Worm (Caenorhabditis elegans) whole organism, late embryonic: ENCODE results near the gene srz-64.

Source experiments
- C08G9.2 ChIP-seq: sonication (generic microtip); optimal IDR thresholded peaks from 2 replicates; lab custom pipeline; 2016; ENCODE audit warnings: mild to moderate bottlenecking, missing genetic modification characterization, moderate library complexity, missing compliant biosample characterization
- F13H6.1 ChIP-seq: sonication (generic microtip); optimal IDR thresholded peaks from 2 replicates; lab custom pipeline; 2016; ENCODE audit warnings: missing genetic modification characterization, missing compliant biosample characterization
- K02D7.2 ChIP-seq: sonication (generic microtip); optimal IDR thresholded peaks from 2 replicates; lab custom pipeline; 2017; ENCODE audit warnings: mild to moderate bottlenecking, missing genetic modification characterization, missing compliant biosample characterization
- K09A11.1 ChIP-seq: sonication (generic microtip); optimal IDR thresholded peaks from 2 replicates; lab custom pipeline; 2017; ENCODE audit warnings: antibody characterized with exemption, mild to moderate bottlenecking, missing genetic modification characterization, missing compliant biosample characterization; ENCODE audit not compliant: insufficient read depth
- ahr-1 ChIP-seq: sonication (generic microtip); optimal IDR thresholded peaks from 2 replicates; lab custom pipeline; 2016; ENCODE audit warnings: missing genetic modification characterization, missing compliant biosample characterization
- ama-1 ChIP-seq: fragments of 150-350 bp; optimal IDR thresholded peaks from 2 replicates; lab custom pipeline; 2014
- ceh-19 ChIP-seq: fragments of 200-800 bp; sonication (Bioruptor generic); optimal IDR thresholded peaks from 2 replicates; lab custom pipeline; 2018; ENCODE audit warnings: mild to moderate bottlenecking, missing genetic modification characterization, missing compliant biosample characterization
- ceh-24 ChIP-seq: sonication (generic microtip); optimal IDR thresholded peaks from 2 replicates; lab custom pipeline; 2016; ENCODE audit warnings: mild to moderate bottlenecking, missing genetic modification characterization, missing compliant biosample characterization
- ceh-30 ChIP-seq: fragments of 150-350 bp; optimal IDR thresholded peaks from 2 replicates; lab custom pipeline; 2014; ENCODE audit warnings: missing biosample characterization, missing genetic modification characterization
- ceh-31 ChIP-seq: sonication (generic microtip); optimal IDR thresholded peaks from 2 replicates; lab custom pipeline; 2016; ENCODE audit warnings: missing genetic modification characterization, missing compliant biosample characterization
- ceh-34 ChIP-seq: sonication (generic microtip); optimal IDR thresholded peaks from 2 replicates; lab custom pipeline; 2016; ENCODE audit warnings: mild to moderate bottlenecking, missing genetic modification characterization, missing compliant biosample characterization
- ceh-45 ChIP-seq: fragments of 200-800 bp; sonication (Bioruptor generic); IDR thresholded peaks from 2 replicates; pipeline ENCODE4 v1.3.6; 2022; ENCODE audit warnings: missing genetic modification reagents, missing genetic modification characterization, missing compliant biosample characterization
- ceh-48 ChIP-seq: sonication (generic microtip); optimal IDR thresholded peaks from 2 replicates; lab custom pipeline; 2016; ENCODE audit warnings: missing genetic modification characterization, inconsistent platforms, missing compliant biosample characterization
- ceh-6 ChIP-seq: fragments of 200-800 bp; sonication (Bioruptor generic); optimal IDR thresholded peaks from 2 replicates; lab custom pipeline; 2018; ENCODE audit warnings: mild to moderate bottlenecking, missing genetic modification characterization, missing compliant biosample characterization
- dve-1 ChIP-seq: sonication (generic microtip); optimal IDR thresholded peaks from 2 replicates; lab custom pipeline; 2017; ENCODE audit warnings: antibody characterized with exemption, mild to moderate bottlenecking, missing genetic modification characterization, missing compliant biosample characterization
- elt-4 ChIP-seq: sonication (generic microtip); optimal IDR thresholded peaks from 2 replicates; lab custom pipeline; 2016; ENCODE audit warnings: missing genetic modification characterization, missing compliant biosample characterization
- ets-4 ChIP-seq: sonication (generic microtip); optimal IDR thresholded peaks from 2 replicates; lab custom pipeline; 2016; ENCODE audit warnings: missing genetic modification characterization, missing compliant biosample characterization
- gmeb-2 ChIP-seq: sonication (generic microtip); optimal IDR thresholded peaks from 2 replicates; lab custom pipeline; 2016; ENCODE audit warnings: missing genetic modification characterization, inconsistent platforms, missing compliant biosample characterization
- hlh-13 ChIP-seq: fragments of 200-800 bp; sonication (Bioruptor generic); optimal IDR thresholded peaks from 2 replicates; lab custom pipeline; 2018; ENCODE audit warnings: mild to moderate bottlenecking, missing genetic modification characterization, missing compliant biosample characterization
- hlh-15 ChIP-seq: sonication (generic microtip); optimal IDR thresholded peaks from 2 replicates; lab custom pipeline; 2016; ENCODE audit warnings: missing genetic modification characterization, missing compliant biosample characterization
- hlh-30 ChIP-seq: sonication (generic microtip); optimal IDR thresholded peaks from 2 replicates; lab custom pipeline; 2017; ENCODE audit warnings: antibody characterized with exemption, missing genetic modification characterization, missing compliant biosample characterization; ENCODE audit not compliant: insufficient read depth
- hlh-8 ChIP-seq: sonication (generic microtip); optimal IDR thresholded peaks from 2 replicates; lab custom pipeline; 2016; ENCODE audit warnings: missing genotype, missing genetic modification characterization, missing compliant biosample characterization
- madf-2 ChIP-seq: sonication (generic microtip); optimal IDR thresholded peaks from 2 replicates; lab custom pipeline; 2017; ENCODE audit warnings: missing genetic modification characterization, missing compliant biosample characterization
- mec-3 ChIP-seq: sonication (generic microtip); optimal IDR thresholded peaks from 2 replicates; lab custom pipeline; 2016; ENCODE audit warnings: borderline replicate concordance, missing genetic modification characterization, missing compliant biosample characterization
- nhr-11 ChIP-seq: fragments of 150-350 bp; optimal IDR thresholded peaks from 2 replicates; lab custom pipeline; 2014; ENCODE audit warnings: missing biosample characterization, missing genetic modification characterization
- odd-2 ChIP-seq: sonication (generic microtip); optimal IDR thresholded peaks from 2 replicates; lab custom pipeline; 2017; ENCODE audit warnings: antibody characterized with exemption, mild to moderate bottlenecking, missing genetic modification characterization, missing compliant biosample characterization
- pax-1 ChIP-seq: fragments of 150-350 bp; optimal IDR thresholded peaks from 2 replicates; lab custom pipeline; 2014; ENCODE audit warnings: missing biosample characterization, missing genetic modification characterization
- pha-2 ChIP-seq: sonication (generic microtip); optimal IDR thresholded peaks from 2 replicates; lab custom pipeline; 2017; ENCODE audit warnings: mild to moderate bottlenecking, missing genetic modification characterization, missing compliant biosample characterization
- pros-1 ChIP-seq: fragments of 150-350 bp; optimal IDR thresholded peaks from 2 replicates; lab custom pipeline; 2014; ENCODE audit warnings: missing biosample characterization, missing genetic modification reagents, missing genetic modification characterization
- ref-2 ChIP-seq: sonication (generic microtip); optimal IDR thresholded peaks from 2 replicates; lab custom pipeline; 2016; ENCODE audit warnings: missing genetic modification characterization, missing compliant biosample characterization
- rnt-1 ChIP-seq: sonication (generic microtip); optimal IDR thresholded peaks from 2 replicates; lab custom pipeline; 2016; ENCODE audit warnings: missing genetic modification characterization, missing compliant biosample characterization
- syd-9 ChIP-seq: sonication (generic microtip); optimal IDR thresholded peaks from 2 replicates; lab custom pipeline; 2016; ENCODE audit warnings: mild to moderate bottlenecking, missing genetic modification characterization, moderate library complexity, missing compliant biosample characterization
- ttx-3 ChIP-seq: sonication (generic microtip); optimal IDR thresholded peaks from 2 replicates; lab custom pipeline; 2016; ENCODE audit warnings: missing genetic modification reagents, missing genetic modification characterization, missing compliant biosample characterization
- unc-3 ChIP-seq, 2 experiments: fragments of 200-800 bp in 1 of 2; sonication (Bioruptor generic) in 1 of 2; sonication (generic microtip) in 1 of 2; conservative IDR thresholded peaks in 1 of 2; optimal IDR thresholded peaks in 1 of 2; 2 replicates each; pipeline versions ENCODE4 v1.3.6 to Lab custom; 2016 to 2022; ENCODE audit warnings: missing compliant biosample characterization in 2 of 2, missing genetic modification characterization in 2 of 2, missing genetic modification reagents in 1 of 2
- unc-42 ChIP-seq: sonication (generic microtip); optimal IDR thresholded peaks from 2 replicates; lab custom pipeline; 2016; ENCODE audit warnings: missing genotype, missing genetic modification characterization, missing compliant biosample characterization
- unc-86 ChIP-seq: sonication (generic microtip); optimal IDR thresholded peaks from 2 replicates; lab custom pipeline; 2016; ENCODE audit warnings: missing genetic modification characterization, missing compliant biosample characterization
- ztf-16 ChIP-seq: sonication (generic microtip); optimal IDR thresholded peaks from 2 replicates; lab custom pipeline; 2017; ENCODE audit warnings: missing genetic modification characterization, missing compliant biosample characterization

srz-64 gene

DNA sequence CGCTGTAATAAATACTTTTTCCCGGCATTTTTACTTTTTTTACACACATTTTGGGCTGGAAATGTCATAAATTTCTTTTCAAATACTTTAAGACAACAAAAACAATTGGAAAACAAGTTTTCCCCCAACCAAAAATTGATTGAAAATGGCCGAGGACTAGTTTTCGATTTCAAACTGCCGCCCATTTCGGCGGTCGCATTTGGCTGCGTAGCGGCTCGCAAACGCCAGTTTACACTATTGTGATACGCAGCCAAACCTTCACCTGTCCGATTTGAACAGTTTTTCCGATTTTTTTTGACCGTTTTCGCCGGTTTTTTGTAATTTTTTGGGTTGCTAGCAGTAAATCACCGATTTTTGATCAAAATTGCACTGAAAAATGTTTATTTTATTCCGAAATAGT lies 27.4 kb upstream of the srz-64 start (continued):
- TF ChIP-seq ceh-19, result peak; percentile 78
- TF ChIP-seq ahr-1 (tag; lab: Kevin White, UChicago), result no peak
- TF ChIP-seq C08G9.2 (tag; lab: Kevin White, UChicago), result peak; percentile 11
- no peak for TF ChIP-seq elt-4
- no peak for TF ChIP-seq nhr-11 (tag; lab: Kevin White, UChicago)
- peak; percentile 81 for TF ChIP-seq unc-86
- peak; percentile 60 for TF ChIP-seq pha-2 (tag; lab: Kevin White, UChicago)
- no peak for TF ChIP-seq unc-3 (GFP tag; conservative IDR thresholded peaks at IDR 0.05; lab: Robert Waterston, UW)
- no peak for TF ChIP-seq unc-3 (tag; optimal IDR thresholded peaks at IDR 0.05; lab: Kevin White, UChicago)
- peak; percentile 61 for TF ChIP-seq syd-9 (tag; lab: Kevin White, UChicago)
- peak; percentile 51 for TF ChIP-seq ttx-3 (tag; lab: Kevin White, UChicago)
- TF ChIP-seq ceh-34, result peak; percentile 93
- TF ChIP-seq pros-1 (tag; lab: Kevin White, UChicago), result peak; percentile 13
- peak; percentile 61 for TF ChIP-seq ama-1 (lab: Kevin White, UChicago)
- no peak for TF ChIP-seq ceh-24 (tag; lab: Kevin White, UChicago)
- peak; percentile 80 for TF ChIP-seq ref-2 (tag; lab: Kevin White, UChicago)
- TF ChIP-seq unc-42, result peak; percentile 72
- TF ChIP-seq madf-2 (tag; lab: Kevin White, UChicago), result peak; percentile 68
- TF ChIP-seq hlh-15 (tag; lab: Kevin White, UChicago), result peak; percentile 13
- peak; percentile 90 for TF ChIP-seq rnt-1 (tag; lab: Kevin White, UChicago)
- TF ChIP-seq hlh-8 (tag; lab: Kevin White, UChicago), result no peak
- TF ChIP-seq dve-1 (tag; lab: Kevin White, UChicago), result peak; percentile 90

DNA sequence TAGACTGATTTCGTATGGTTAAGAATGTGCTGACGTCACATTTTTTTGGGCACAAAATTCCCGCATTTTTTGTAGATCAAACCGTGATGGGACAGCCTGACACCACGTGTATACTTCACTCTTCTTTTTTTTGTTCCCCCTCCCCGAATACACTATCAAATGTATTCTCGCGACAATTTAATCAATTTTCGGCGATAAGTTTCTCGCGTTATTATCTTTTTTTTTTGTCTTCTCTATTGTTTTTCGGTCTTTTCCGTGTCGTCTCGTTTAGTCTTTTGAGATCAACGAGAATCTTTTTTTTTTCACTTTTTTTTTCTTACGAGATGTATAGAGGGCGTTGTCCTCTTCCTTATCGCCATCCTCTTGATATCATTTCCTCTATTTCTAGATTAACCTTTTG lies 22.2 kb upstream of the srz-64 start:
- TF ChIP-seq unc-3 (GFP tag; conservative IDR thresholded peaks at IDR 0.05; lab: Robert Waterston, UW) (no peak), unc-3 (tag; optimal IDR thresholded peaks at IDR 0.05; lab: Kevin White, UChicago) (no peak), gmeb-2 (no peak), hlh-13 (GFP tag; lab: Kevin White, UChicago) (no peak), mec-3 (tag; lab: Kevin White, UChicago) (no peak), K09A11.1 (tag; lab: Kevin White, UChicago) (no peak), ceh-31 (tag; lab: Kevin White, UChicago) (no peak), ceh-6 (no peak), F13H6.1 (tag; lab: Kevin White, UChicago) (no peak), K02D7.2 (no peak), ztf-16 (tag; lab: Kevin White, UChicago) (no peak), pax-1 (no peak), ceh-30 (tag; lab: Kevin White, UChicago) (no peak), odd-2 (tag; lab: Kevin White, UChicago) (no peak), dve-1 (tag; lab: Kevin White, UChicago) (no peak), rnt-1 (tag; lab: Kevin White, UChicago) (no peak), elt-4 (no peak), ceh-45 (no peak), madf-2 (tag; lab: Kevin White, UChicago) (no peak), ets-4 (no peak)

DNA sequence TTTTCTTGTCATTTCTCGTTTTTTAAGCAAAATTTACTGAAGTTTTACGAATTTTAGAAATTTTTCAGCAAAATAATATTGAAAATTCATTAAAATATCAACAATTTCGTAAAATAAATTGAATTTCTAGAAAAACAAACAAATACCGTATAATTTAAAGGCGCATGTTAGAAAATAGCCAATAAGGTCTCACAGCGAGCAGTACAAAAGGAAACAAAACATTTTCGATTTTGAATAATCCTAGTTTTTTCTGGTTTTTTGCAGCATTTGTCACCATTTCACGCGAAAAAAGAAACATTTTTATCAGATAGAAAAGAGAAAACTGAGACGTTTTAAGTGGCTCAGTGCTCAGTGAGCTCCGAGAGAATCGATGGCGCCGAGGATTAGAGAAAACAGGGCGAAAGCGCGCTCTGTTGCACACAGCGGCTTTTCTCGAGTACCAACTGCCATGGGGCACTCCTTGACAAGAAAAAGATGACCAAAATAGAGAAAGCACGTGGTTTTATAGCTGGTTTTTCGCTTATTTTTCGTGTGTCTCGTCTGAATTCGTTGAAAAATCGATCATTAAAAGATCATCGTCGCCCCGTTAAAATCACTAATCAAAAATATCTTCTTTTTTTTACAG lies 16.9 kb upstream of the srz-64 start, which contains the start of the genes alh-6 and fcho-1:
Gene alh-6 (minus strand): TSS at position 242 of the 625 bp plus-strand sequence.
Gene fcho-1 (plus strand): TSS at position 624 of the 625 bp plus-strand sequence.
- TF ChIP-seq hlh-30 (tag; lab: Kevin White, UChicago) (peak; percentile 29), pax-1 (no peak), ceh-48 (tag; lab: Kevin White, UChicago) (peak; percentile 10)
